Worm (Caenorhabditis elegans) whole organism, L3 larva: ENCODE results near the gene glb-22.

Experiments used
- lin-39 ChIP-seq: fragments of 150-350 bp; optimal IDR thresholded peaks from 2 replicates; lab custom pipeline; 2018; ENCODE audit warnings: missing biosample characterization, missing genetic modification reagents, missing genetic modification characterization
- nhr-237 ChIP-seq: fragments of 150-350 bp; optimal IDR thresholded peaks from 2 replicates; lab custom pipeline; 2014; ENCODE audit warnings: missing biosample characterization, missing genetic modification characterization
- nhr-25 ChIP-seq: sonication (generic microtip); optimal IDR thresholded peaks from 2 replicates; lab custom pipeline; 2017; ENCODE audit warnings: missing biosample characterization, missing genetic modification characterization
- unc-62 ChIP-seq: fragments of 150-350 bp; sonication (generic microtip); optimal IDR thresholded peaks from 4 replicates; lab custom pipeline; 2014; ENCODE audit warnings: missing biosample characterization, missing genetic modification reagents, missing genetic modification characterization
- zag-1 ChIP-seq: fragments of 150-350 bp; optimal IDR thresholded peaks from 2 replicates; lab custom pipeline; 2014; ENCODE audit warnings: missing biosample characterization, missing genetic modification characterization

- TF ChIP-seq nhr-237 (tag; lab: Kevin White, UChicago) (no peak), unc-62 (GFP tag; lab: Kevin White, UChicago) (no peak), zag-1 (tag; lab: Kevin White, UChicago) (no peak), nhr-25 (no peak), lin-39 (no peak)
Observed at ce11 chrV:14558757-14559156, 41.3 kb upstream of the glb-22 start, which contains the start of gene C53A5.9.
